Worm (Caenorhabditis elegans) whole organism, young adult: ENCODE measurements around the gene bkip-1.
A peak's percentile ranks its signal among the peaks of the same experiment; 100 is the strongest.
"Not testable (repeated sequence)": the region's sequence is repeated elsewhere in the genome, so short reads cannot be mapped to it uniquely, and the experiment has no call there.

ENCODE experiments used
- B0019.2 ChIP-seq: fragments of 200-800 bp; sonication (Bioruptor generic); conservative IDR thresholded peaks from 2 replicates; pipeline ENCODE4 v1.3.6; 2022; ENCODE audit warnings: missing genetic modification reagents, missing genetic modification characterization, missing compliant biosample characterization
- B0261.1 ChIP-seq: sonication (generic microtip); optimal IDR thresholded peaks from 2 replicates; lab custom pipeline; 2016; ENCODE audit warnings: mild to moderate bottlenecking, missing genetic modification characterization, moderate library complexity, missing compliant biosample characterization
- C06A6.2 ChIP-seq: fragments of 200-800 bp; sonication (Bioruptor generic); conservative IDR thresholded peaks from 2 replicates; pipeline ENCODE4 v1.3.6; 2022; ENCODE audit warnings: missing genetic modification characterization, missing compliant biosample characterization
- K11D2.4 ChIP-seq: fragments of 200-800 bp; sonication (Bioruptor generic); IDR thresholded peaks from 2 replicates; pipeline ENCODE4 v1.3.6; 2022; ENCODE audit warnings: missing genetic modification reagents, missing genetic modification characterization, missing compliant biosample characterization
- K12H6.12 ChIP-seq: fragments of 200-800 bp; sonication (Bioruptor generic); optimal IDR thresholded peaks from 2 replicates; lab custom pipeline; 2018; ENCODE audit warnings: mild to moderate bottlenecking, missing genetic modification characterization, missing compliant biosample characterization
- T26A5.8 ChIP-seq: sonication (generic microtip); optimal IDR thresholded peaks from 2 replicates; lab custom pipeline; 2016; ENCODE audit warnings: missing genetic modification characterization, missing compliant biosample characterization
- Y56A3A.18 ChIP-seq: fragments of 200-800 bp; sonication (Bioruptor generic); IDR thresholded peaks from 2 replicates; pipeline ENCODE4 v1.3.6; 2022; ENCODE audit warnings: missing genetic modification reagents, missing genetic modification characterization, missing compliant biosample characterization
- Y95B8A.8 ChIP-seq: fragments of 200-800 bp; sonication (Bioruptor generic); IDR thresholded peaks from 2 replicates; pipeline ENCODE4 v1.3.6; 2022; ENCODE audit warnings: missing genetic modification reagents, missing genetic modification characterization, missing compliant biosample characterization
- ZK185.1 ChIP-seq: sonication (generic microtip); optimal IDR thresholded peaks from 2 replicates; lab custom pipeline; 2016; ENCODE audit warnings: mild to moderate bottlenecking, missing genetic modification characterization, missing compliant biosample characterization; ENCODE audit not compliant: poor library complexity, severe bottlenecking
- akir-1 ChIP-seq: fragments of 200-800 bp; sonication (Bioruptor generic); optimal IDR thresholded peaks from 2 replicates; lab custom pipeline; 2018; ENCODE audit warnings: mild to moderate bottlenecking, missing genetic modification characterization, moderate library complexity, missing compliant biosample characterization
- attf-5 ChIP-seq: fragments of 200-800 bp; sonication (Bioruptor generic); optimal IDR thresholded peaks from 2 replicates; lab custom pipeline; 2018; ENCODE audit warnings: mild to moderate bottlenecking, missing genetic modification characterization, missing compliant biosample characterization
- bed-2 ChIP-seq: fragments of 200-800 bp; sonication (Bioruptor generic); IDR thresholded peaks from 2 replicates; pipeline ENCODE4 v1.3.6; 2022; ENCODE audit warnings: missing genetic modification reagents, missing genetic modification characterization, missing compliant biosample characterization
- cebp-1 ChIP-seq, 2 experiments: fragments of 200-800 bp in 1 of 2; sonication (Bioruptor generic) in 1 of 2; sonication (generic microtip) in 1 of 2; IDR thresholded peaks in 1 of 2; optimal IDR thresholded peaks in 1 of 2; 2 replicates each; pipeline versions ENCODE4 v1.3.6 to Lab custom; 2017 to 2022; ENCODE audit warnings: missing compliant biosample characterization in 2 of 2, missing genetic modification characterization in 2 of 2, mild to moderate bottlenecking in 1 of 2, missing genetic modification reagents in 1 of 2, moderate library complexity in 1 of 2
- cebp-2 ChIP-seq: fragments of 200-800 bp; sonication (Bioruptor generic); IDR thresholded peaks from 2 replicates; pipeline ENCODE4 v1.3.6; 2022; ENCODE audit warnings: missing genetic modification characterization, missing compliant biosample characterization
- ceh-100 ChIP-seq: fragments of 200-800 bp; sonication (Bioruptor generic); IDR thresholded peaks from 2 replicates; pipeline ENCODE4 v1.3.6; 2022; ENCODE audit warnings: missing genetic modification reagents, missing genetic modification characterization, missing compliant biosample characterization
- ceh-91 ChIP-seq: fragments of 200-800 bp; sonication (Bioruptor generic); IDR thresholded peaks from 2 replicates; pipeline ENCODE4 v1.3.6; 2022; ENCODE audit warnings: missing genetic modification reagents, missing genetic modification characterization, missing compliant biosample characterization
- chd-7 ChIP-seq: sonication (generic microtip); optimal IDR thresholded peaks from 2 replicates; lab custom pipeline; 2016; ENCODE audit warnings: mild to moderate bottlenecking, missing genetic modification characterization, moderate library complexity, missing compliant biosample characterization
- die-1 ChIP-seq: sonication (generic microtip); optimal IDR thresholded peaks from 2 replicates; lab custom pipeline; 2016; ENCODE audit warnings: missing genotype, mild to moderate bottlenecking, missing genetic modification characterization, missing compliant biosample characterization
- dox-1 ChIP-seq: fragments of 200-800 bp; sonication (Bioruptor generic); IDR thresholded peaks from 2 replicates; pipeline ENCODE4 v1.3.6; 2022; ENCODE audit warnings: missing genetic modification reagents, missing genetic modification characterization, missing compliant biosample characterization
- dpl-1 ChIP-seq: fragments of 150-350 bp; optimal IDR thresholded peaks from 2 replicates; lab custom pipeline; 2014; ENCODE audit warnings: missing biosample characterization, missing genetic modification reagents, missing genetic modification characterization
- egl-44 ChIP-seq: fragments of 200-800 bp; sonication (Bioruptor generic); IDR thresholded peaks from 2 replicates; pipeline ENCODE4 v1.3.6; 2022; ENCODE audit warnings: missing genetic modification reagents, missing genetic modification characterization, missing compliant biosample characterization
- egrh-3 ChIP-seq: fragments of 200-800 bp; sonication (Bioruptor generic); IDR thresholded peaks from 2 replicates; pipeline ENCODE4 v1.3.6; 2022; ENCODE audit warnings: missing genetic modification reagents, missing genetic modification characterization, missing compliant biosample characterization
- ekl-4 ChIP-seq: fragments of 200-800 bp; sonication (Bioruptor generic); IDR thresholded peaks from 2 replicates; pipeline ENCODE4 v1.3.6; 2022; ENCODE audit warnings: missing genetic modification reagents, missing genetic modification characterization, missing compliant biosample characterization
- gei-17 ChIP-seq: fragments of 200-800 bp; sonication (Bioruptor generic); optimal IDR thresholded peaks from 2 replicates; lab custom pipeline; 2018; ENCODE audit warnings: mild to moderate bottlenecking, missing genetic modification characterization, missing compliant biosample characterization
- hlh-26 ChIP-seq: fragments of 200-800 bp; sonication (Bioruptor generic); conservative IDR thresholded peaks from 2 replicates; pipeline ENCODE4 v1.3.6; 2022; ENCODE audit warnings: missing genetic modification reagents, missing genetic modification characterization, missing compliant biosample characterization
- hsf-1 ChIP-seq: fragments of 200-800 bp; sonication (Bioruptor generic); IDR thresholded peaks from 2 replicates; pipeline ENCODE4 v1.3.6; 2022; ENCODE audit warnings: missing genetic modification reagents, missing genetic modification characterization, missing compliant biosample characterization
- let-607 ChIP-seq, 2 experiments: fragments of 200-800 bp in 1 of 2; sonication (Bioruptor generic) in 1 of 2; sonication (generic microtip) in 1 of 2; optimal IDR thresholded peaks; 2 replicates each; lab custom pipeline; 2016 to 2018; ENCODE audit warnings: mild to moderate bottlenecking in 2 of 2, missing compliant biosample characterization in 2 of 2, missing genetic modification characterization in 2 of 2, moderate library complexity in 2 of 2, missing genotype in 1 of 2
- lin-26 ChIP-seq: fragments of 200-800 bp; sonication (Bioruptor generic); IDR thresholded peaks from 2 replicates; pipeline ENCODE4 v1.3.6; 2022; ENCODE audit warnings: missing genetic modification reagents, missing genetic modification characterization, missing compliant biosample characterization
- lin-40 ChIP-seq: sonication (generic microtip); optimal IDR thresholded peaks from 2 replicates; lab custom pipeline; 2016; ENCODE audit warnings: missing genetic modification characterization, mild to moderate bottlenecking, missing compliant biosample characterization, missing genotype, missing genetic modification reagents
- lir-1 ChIP-seq: fragments of 200-800 bp; sonication (Bioruptor generic); conservative IDR thresholded peaks from 2 replicates; pipeline ENCODE4 v1.3.6; 2022; ENCODE audit warnings: missing genetic modification reagents, missing genetic modification characterization, missing compliant biosample characterization
- lsl-1 ChIP-seq: fragments of 200-800 bp; sonication (Bioruptor generic); optimal IDR thresholded peaks from 2 replicates; lab custom pipeline; 2018; ENCODE audit warnings: mild to moderate bottlenecking, missing genetic modification characterization, moderate library complexity, missing compliant biosample characterization
- madf-6 ChIP-seq: fragments of 200-800 bp; sonication (Bioruptor generic); IDR thresholded peaks from 2 replicates; pipeline ENCODE4 v1.3.6; 2022; ENCODE audit warnings: missing genetic modification reagents, missing genetic modification characterization, missing compliant biosample characterization
- mcd-1 ChIP-seq: fragments of 200-800 bp; sonication (Bioruptor generic); IDR thresholded peaks from 2 replicates; pipeline ENCODE4 v1.3.6; 2022; ENCODE audit warnings: missing genetic modification reagents, missing genetic modification characterization, missing compliant biosample characterization
- mes-4 ChIP-seq: sonication (generic microtip); optimal IDR thresholded peaks from 2 replicates; lab custom pipeline; 2016; ENCODE audit warnings: missing genotype, missing genetic modification characterization, missing compliant biosample characterization
- nhr-80 ChIP-seq: sonication (generic microtip); optimal IDR thresholded peaks from 2 replicates; lab custom pipeline; 2016; ENCODE audit warnings: missing genetic modification characterization, missing compliant biosample characterization
- pbrm-1 ChIP-seq: fragments of 200-800 bp; sonication (Bioruptor generic); IDR thresholded peaks from 2 replicates; pipeline ENCODE4 v1.3.6; 2022; ENCODE audit warnings: missing genetic modification reagents, missing genetic modification characterization, missing compliant biosample characterization
- rec-8 ChIP-seq, 2 experiments: sonication (generic microtip); optimal IDR thresholded peaks; 2 replicates each; lab custom pipeline; 2016; ENCODE audit warnings: mild to moderate bottlenecking in 2 of 2, missing genetic modification characterization in 2 of 2, missing genetic modification reagents in 2 of 2, missing genotype in 2 of 2, missing biosample characterization in 1 of 2, missing compliant biosample characterization in 1 of 2, moderate library complexity in 1 of 2
- rpc-1 ChIP-seq, 2 experiments: fragments of 150-350 bp in 1 of 2; sonication (generic microtip) in 1 of 2; optimal IDR thresholded peaks; 2 replicates each; lab custom pipeline; 2014 to 2018; ENCODE audit warnings: missing biosample characterization in 1 of 2, missing genetic modification characterization in 1 of 2, missing genetic modification reagents in 1 of 2, missing genotype in 1 of 2
- snpc-4 ChIP-seq, 5 experiments: fragments of 150-350 bp in 1 of 5; sonication (generic microtip) in 4 of 5; optimal IDR thresholded peaks; 2 replicates each; lab custom pipeline; 2014 to 2018; ENCODE audit warnings: missing genetic modification characterization in 5 of 5, missing biosample characterization in 3 of 5, antibody characterized with exemption in 2 of 5, mild to moderate bottlenecking in 2 of 5, missing compliant biosample characterization in 2 of 5, missing genotype in 2 of 5, moderate library complexity in 2 of 5, missing genetic modification reagents in 1 of 5
- somi-1 ChIP-seq: fragments of 200-800 bp; sonication (Bioruptor generic); optimal IDR thresholded peaks from 2 replicates; lab custom pipeline; 2018; ENCODE audit warnings: mild to moderate bottlenecking, missing genetic modification characterization, missing compliant biosample characterization
- tbp1 ChIP-seq: fragments of 200-800 bp; sonication (Bioruptor generic); optimal IDR thresholded peaks from 2 replicates; lab custom pipeline; 2018; ENCODE audit warnings: mild to moderate bottlenecking, missing genetic modification characterization, missing compliant biosample characterization
- unc-130 ChIP-seq: sonication (generic microtip); optimal IDR thresholded peaks from 2 replicates; lab custom pipeline; 2016; ENCODE audit warnings: missing genetic modification reagents, missing genetic modification characterization, missing compliant biosample characterization
- ztf-22 ChIP-seq: fragments of 200-800 bp; sonication (Bioruptor generic); optimal IDR thresholded peaks from 2 replicates; lab custom pipeline; 2018; ENCODE audit warnings: mild to moderate bottlenecking, missing genetic modification characterization, moderate library complexity, missing compliant biosample characterization

The bkip-1 gene

ce11 chrII:14142098-14142554 lies 41.1 kb downstream of the bkip-1 start, which contains the start of gene cacn-1 (continued):
- not testable (repeated sequence) for TF ChIP-seq snpc-4 (GFP tag; optimal IDR thresholded peaks at IDR 0.05; lab: Kevin White, UChicago); rpc-1 (tag; optimal IDR thresholded peaks at IDR 0.05; lab: Kevin White, UChicago)
- TF ChIP-seq snpc-4 (tag; optimal IDR thresholded peaks at IDR 0.05; lab: Kevin White, UChicago) (peak in 2 of 4 experiments; percentile 35 to 41), Y56A3A.18 (0 out of 2 replicates have a peak, but pooled peaks have one; percentile 46), hsf-1 (GFP tag; lab: Robert Waterston, UW) (0 out of 2 replicates have a peak, but pooled peaks have one; percentile 21), ceh-100 (GFP tag; lab: Robert Waterston, UW) (peak; percentile 93), rpc-1 (optimal IDR thresholded peaks at IDR 0.05; lab: Kevin White, UChicago) (peak; percentile 3), mcd-1 (GFP tag; lab: Robert Waterston, UW) (peak; percentile 90), ekl-4 (peak; percentile 69), lin-40 (tag; lab: Kevin White, UChicago) (peak; percentile 71), C06A6.2 (peak; percentile 84), egrh-3 (GFP tag; lab: Robert Waterston, UW) (peak; percentile 55), Y95B8A.8 (peak; percentile 29; the same call in 1 of the 2 replicates), B0019.2 (GFP tag; lab: Robert Waterston, UW) (0 out of 2 replicates have a peak, but pooled peaks have one; percentile 24), madf-6 (peak; percentile 34; the same call in 1 of the 2 replicates), K11D2.4 (GFP tag; lab: Robert Waterston, UW) (peak; percentile 67), bed-2 (0 out of 2 replicates have a peak, but pooled peaks have one; percentile 30), lir-1 (0 out of 2 replicates have a peak, but pooled peaks have one; percentile 14), nhr-80 (tag; lab: Kevin White, UChicago) (peak; percentile 8), attf-5 (GFP tag; lab: Kevin White, UChicago) (peak; percentile 37), dox-1 (GFP tag; lab: Robert Waterston, UW) (peak; percentile 79)

- TF ChIP-seq B0261.1 (no peak), cebp-2 (GFP tag; lab: Robert Waterston, UW) (no peak), chd-7 (tag; lab: Kevin White, UChicago) (no peak), egrh-3 (GFP tag; lab: Robert Waterston, UW) (no peak), lin-26 (GFP tag; lab: Robert Waterston, UW) (no peak), ZK185.1 (tag; lab: Kevin White, UChicago) (no peak), lsl-1 (GFP tag; lab: Kevin White, UChicago) (peak; percentile 9), rec-8 (tag; optimal IDR thresholded peaks at IDR 0.05; lab: Kevin White, UChicago) (peak in 1 of 2 experiments; percentile 39), pbrm-1 (GFP tag; lab: Robert Waterston, UW) (peak; percentile 43; the same call in 1 of the 2 replicates), die-1 (tag; lab: Kevin White, UChicago) (no peak), akir-1 (peak; percentile 34), egl-44 (no peak), ztf-22 (GFP tag; lab: Kevin White, UChicago) (no peak), ceh-100 (GFP tag; lab: Robert Waterston, UW) (peak; percentile 96), bed-2 (peak; percentile 56; the same call in 1 of the 2 replicates), cebp-1 (GFP tag; IDR thresholded peaks at IDR 0.05; lab: Robert Waterston, UW) (no peak), cebp-1 (tag; optimal IDR thresholded peaks at IDR 0.05; lab: Kevin White, UChicago) (peak; percentile 51), nhr-80 (tag; lab: Kevin White, UChicago) (peak; percentile 3), somi-1 (GFP tag; lab: Kevin White, UChicago) (peak; percentile 3), gei-17 (GFP tag; lab: Kevin White, UChicago) (no peak), unc-130 (GFP tag; lab: Kevin White, UChicago) (peak; percentile 7), K11D2.4 (GFP tag; lab: Robert Waterston, UW) (0 out of 2 replicates have a peak, but pooled peaks have one; percentile 23), madf-6 (no peak), K12H6.12 (tag; lab: Kevin White, UChicago) (peak; percentile 74), attf-5 (GFP tag; lab: Kevin White, UChicago) (peak; percentile 56), ceh-91 (GFP tag; lab: Robert Waterston, UW) (no peak), dpl-1 (GFP tag; lab: Kevin White, UChicago) (peak; percentile 7), Y56A3A.18 (no peak), mes-4 (no peak), tbp1 (GFP tag; lab: Kevin White, UChicago) (peak; percentile 37), T26A5.8 (tag; lab: Kevin White, UChicago) (no peak), let-607 (tag; optimal IDR thresholded peaks at IDR 0.05; lab: Kevin White, UChicago) (peak in 1 of 2 experiments; percentile 43), hlh-26 (GFP tag; lab: Robert Waterston, UW) (no peak)
These were observed 42.8 kb downstream of the bkip-1 start, which contains the start of gene W03H9.2 for ce11 chrII:14143838-14144268. TSS of gene W03H9.2 (minus strand) at chrII:14143869.
